Worm (Caenorhabditis elegans): Measurements from ENCODE around the gene H43E16.1.
A peak's percentile ranks its signal among the peaks of the same experiment; 100 is the strongest.

H43E16.1 gene

ce11 chrII:6713003-6713402, 38.9 kb downstream of the H43E16.1 start:
- TF ChIP-seq snpc-4 (tag; optimal IDR thresholded peaks at IDR 0.05) (no peak), daf-8 (GFP tag; IDR thresholded peaks at IDR 0.05) (no peak), mep-1 (tag; optimal IDR thresholded peaks at IDR 0.05) (no peak), ztf-7 (tag; optimal IDR thresholded peaks at IDR 0.05) (no peak), aha-1 (tag) (peak; percentile 45)

DNA sequence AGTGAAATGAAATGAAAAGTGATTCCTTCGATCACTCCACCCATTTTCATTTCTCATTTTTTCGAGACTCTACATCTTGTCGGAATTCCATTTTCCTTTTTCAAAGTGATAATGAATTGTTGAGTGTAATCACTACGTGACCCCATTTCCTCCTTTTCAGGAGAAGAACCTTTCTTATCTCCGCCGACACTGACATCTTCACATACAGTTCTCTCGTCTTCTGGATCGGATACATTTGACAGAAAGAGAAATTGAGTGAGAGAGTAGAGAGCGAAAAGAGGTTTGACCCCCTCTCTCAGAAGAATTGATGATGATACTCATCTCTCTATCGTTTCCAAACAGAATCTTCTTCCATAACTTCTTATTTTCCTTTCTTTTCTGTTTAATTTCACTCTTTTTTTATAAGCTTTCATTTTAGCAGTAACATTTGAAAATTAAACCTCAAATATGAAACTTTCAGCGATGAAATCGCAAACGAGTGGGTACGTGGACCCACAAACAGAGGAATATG, 39.8 kb downstream of the H43E16.1 start, which contains the start of gene dpy-2:
dpy-2 (plus strand) TSS at position 461 of the 511 bp plus-strand sequence.
- no peak for TF ChIP-seq egl-27 (tag; optimal IDR thresholded peaks at IDR 0.05)
- no peak for TF ChIP-seq lin-38 (GFP tag; IDR thresholded peaks at IDR 0.05)
- no peak for TF ChIP-seq F26F4.8 (GFP tag; conservative IDR thresholded peaks at IDR 0.05)
- TF ChIP-seq lin-39 (tag; optimal IDR thresholded peaks at IDR 0.05) = no peak
- peak in 1 of 2 experiments; percentile 61 for TF ChIP-seq unc-62 (GFP tag; optimal IDR thresholded peaks at IDR 0.05 in 1 of 2)
- no peak for TF ChIP-seq unc-62 (tag; optimal IDR thresholded peaks at IDR 0.05)
- TF ChIP-seq nhr-28 (tag; optimal IDR thresholded peaks at IDR 0.05) = peak; percentile 13
- no peak for TF ChIP-seq F49E8.2 (tag; optimal IDR thresholded peaks at IDR 0.05; ENCODE audit: borderline replicate concordance)
- no peak for TF ChIP-seq php-3 (GFP tag; IDR thresholded peaks at IDR 0.05)
- TF ChIP-seq aha-1 (tag) = peak; percentile 42
- no peak for TF ChIP-seq daf-16 (GFP tag; optimal IDR thresholded peaks at IDR 0.05)
- no peak for TF ChIP-seq daf-16 (tag; optimal IDR thresholded peaks at IDR 0.05)
- TF ChIP-seq mes-2 (tag; optimal IDR thresholded peaks at IDR 0.05; ENCODE audit: poor library complexity, severe bottlenecking) = no peak
- TF ChIP-seq saeg-2 (GFP tag; IDR thresholded peaks at IDR 0.05) = no peak
- no peak for TF ChIP-seq cey-2 (tag; optimal IDR thresholded peaks at IDR 0.05; ENCODE audit: borderline replicate concordance, insufficient read depth)

- TF ChIP-seq dmd-9 (GFP tag; IDR thresholded peaks at IDR 0.05) = no peak
- TF ChIP-seq nhr-102 (tag; optimal IDR thresholded peaks at IDR 0.05) = no peak
- no peak for TF ChIP-seq nhr-25 (tag; optimal IDR thresholded peaks at IDR 0.05; ENCODE audit: borderline replicate concordance, insufficient read depth)
- TF ChIP-seq ama-1 (optimal IDR thresholded peaks at IDR 0.05) = no peak
- TF ChIP-seq nhr-11 (tag; optimal IDR thresholded peaks at IDR 0.05) = no peak
- TF ChIP-seq lin-13 (GFP tag; optimal IDR thresholded peaks at IDR 0.05) = no peak
These were observed 41.8 kb downstream of the H43E16.1 start for ce11 chrII:6715853-6716252.

ce11 chrII:6716638-6717037, 42.6 kb downstream of the H43E16.1 start, which contains the start of the genes T14B4.5 and T14B4.20:
TSS of gene T14B4.5 (plus strand) at chrII:6716863.
TSS of gene T14B4.20 (plus strand) at chrII:6716901.
- no peak for TF ChIP-seq nhr-111 (GFP tag; optimal IDR thresholded peaks at IDR 0.05)
- no peak for TF ChIP-seq dpl-1 (GFP tag; optimal IDR thresholded peaks at IDR 0.05)
- no peak for TF ChIP-seq ceh-62 (tag; optimal IDR thresholded peaks at IDR 0.05)
- TF ChIP-seq spr-1 (tag; optimal IDR thresholded peaks at IDR 0.05) = no peak

- TF ChIP-seq lir-3 (tag; optimal IDR thresholded peaks at IDR 0.05) (no peak), zip-11 (GFP tag; IDR thresholded peaks at IDR 0.05) (no peak), hif-1 (tag; optimal IDR thresholded peaks at IDR 0.05) (no peak), nhr-10 (tag; optimal IDR thresholded peaks at IDR 0.05) (no peak), tra-1 (GFP tag; IDR thresholded peaks at IDR 0.05) (no peak), duxl-1 (tag; optimal IDR thresholded peaks at IDR 0.05; ENCODE audit: poor library complexity) (no peak), madf-5 (GFP tag; IDR thresholded peaks at IDR 0.05) (no peak), zfp-3 (GFP tag; conservative IDR thresholded peaks at IDR 0.05) (no peak), nhr-6 (tag; optimal IDR thresholded peaks at IDR 0.05) (no peak), ceh-44 (GFP tag; IDR thresholded peaks at IDR 0.05) (no peak), daf-16 (GFP tag; optimal IDR thresholded peaks at IDR 0.05) (no peak), daf-16 (tag; optimal IDR thresholded peaks at IDR 0.05) (peak; percentile 65), nhr-25 (tag; optimal IDR thresholded peaks at IDR 0.05; ENCODE audit: borderline replicate concordance, insufficient read depth) (no peak), rbr-2 (tag; optimal IDR thresholded peaks at IDR 0.05) (no peak), tag-97 (GFP tag; IDR thresholded peaks at IDR 0.05) (no peak), gei-8 (GFP tag; optimal IDR thresholded peaks at IDR 0.05) (no peak), nhr-111 (GFP tag; optimal IDR thresholded peaks at IDR 0.05) (no peak), hmg-1.1 (GFP tag; IDR thresholded peaks at IDR 0.05) (no peak), php-3 (GFP tag; IDR thresholded peaks at IDR 0.05) (0 out of 2 replicates have a peak, but pooled peaks have one; percentile 37), nhr-28 (tag; optimal IDR thresholded peaks at IDR 0.05) (peak; percentile 4), ztf-7 (tag; optimal IDR thresholded peaks at IDR 0.05) (no peak), dve-1 (tag; optimal IDR thresholded peaks at IDR 0.05; ENCODE audit: insufficient read depth) (peak; percentile 30)
These were observed 44.2 kb downstream of the H43E16.1 start, which contains the start of gene tsp-10 for ce11 chrII:6718221-6718620. TSS of gene tsp-10 (plus strand) at chrII:6718586.
